Fruit fly (Drosophila melanogaster) whole organism, embryonic: ENCODE measurements around the gene Ir75b.
A peak's percentile ranks its signal among the peaks of the same experiment; 100 is the strongest.

Experiments
- Bgb ChIP-seq: fragments of 200-800 bp; sonication (Bioruptor generic); IDR thresholded peaks from 2 replicates; pipeline ENCODE4 v1.3.6; 2022; ENCODE audit warnings: missing biosample characterization, missing genetic modification characterization; ENCODE audit not compliant: partially characterized antibody
- BtbVII ChIP-seq: fragments of 200-800 bp; sonication (Bioruptor generic); optimal IDR thresholded peaks from 3 replicates; lab custom pipeline; 2017; ENCODE audit warnings: missing biosample characterization, mild to moderate bottlenecking, missing genetic modification characterization
- CG10654 ChIP-seq: fragments of 200-800 bp; sonication (Bioruptor generic); optimal IDR thresholded peaks from 2 replicates; lab custom pipeline; 2016; ENCODE audit warnings: missing biosample characterization, missing genetic modification characterization
- CG11247 ChIP-seq: fragments of 200-800 bp; sonication (Bioruptor generic); IDR thresholded peaks from 2 replicates; pipeline ENCODE4 v1.3.6; 2022; ENCODE audit warnings: missing biosample characterization, missing genetic modification characterization
- CG13287 ChIP-seq: fragments of 200-800 bp; sonication (Bioruptor generic); IDR thresholded peaks from 2 replicates; pipeline ENCODE4 v1.3.6; 2022; ENCODE audit warnings: missing biosample characterization, missing genetic modification characterization; ENCODE audit not compliant: partially characterized antibody
- CG17328 ChIP-seq: fragments of 200-800 bp; sonication (Bioruptor generic); IDR thresholded peaks from 2 replicates; pipeline ENCODE4 v1.3.6; 2022; ENCODE audit warnings: missing biosample characterization, missing genetic modification characterization
- CG2129 ChIP-seq: fragments of 200-800 bp; sonication (Bioruptor generic); IDR thresholded peaks from 2 replicates; pipeline ENCODE4 v1.3.6; 2022; ENCODE audit warnings: missing biosample characterization, missing genetic modification characterization; ENCODE audit not compliant: partially characterized antibody
- CG2889 ChIP-seq: fragments of 200-800 bp; sonication (Bioruptor generic); IDR thresholded peaks from 3 replicates; pipeline ENCODE4 v1.3.6; 2022; ENCODE audit warnings: missing biosample characterization, missing genetic modification characterization
- CG34224 ChIP-seq: fragments of 200-800 bp; sonication (Bioruptor generic); IDR thresholded peaks from 3 replicates; pipeline ENCODE4 v1.3.6; 2022; ENCODE audit warnings: missing biosample characterization, missing genetic modification characterization; ENCODE audit not compliant: partially characterized antibody
- CG34422 ChIP-seq: fragments of 200-800 bp; sonication (Bioruptor generic); IDR thresholded peaks from 3 replicates; pipeline ENCODE4 v1.3.6; 2022; ENCODE audit warnings: missing biosample characterization, missing genetic modification characterization
- CG7928 ChIP-seq: fragments of 200-800 bp; sonication (Bioruptor generic); optimal IDR thresholded peaks from 2 replicates; lab custom pipeline; 2017; ENCODE audit warnings: missing biosample characterization, mild to moderate bottlenecking, missing genetic modification characterization
- CG7963 ChIP-seq: fragments of 200-800 bp; sonication (Bioruptor generic); IDR thresholded peaks from 3 replicates; pipeline ENCODE4 v1.3.6; 2022; ENCODE audit warnings: missing biosample characterization, missing genetic modification characterization; ENCODE audit not compliant: partially characterized antibody
- CG9932 ChIP-seq: fragments of 200-800 bp; sonication (Bioruptor generic); IDR thresholded peaks from 2 replicates; pipeline ENCODE4 v1.3.6; 2022; ENCODE audit warnings: missing biosample characterization, missing genetic modification characterization
- Dll ChIP-seq: fragments of 200-800 bp; sonication (Bioruptor generic); IDR thresholded peaks from 4 replicates; pipeline ENCODE4 v1.3.6; 2022; ENCODE audit warnings: missing biosample characterization, missing genetic modification characterization; ENCODE audit not compliant: partially characterized antibody
- Doc3 ChIP-seq: fragments of 200-800 bp; sonication (Bioruptor generic); IDR thresholded peaks from 3 replicates; pipeline ENCODE4 v1.3.6; 2022; ENCODE audit warnings: missing biosample characterization, missing genetic modification characterization; ENCODE audit not compliant: partially characterized antibody
- Dref ChIP-seq: fragments of 200-800 bp; sonication (Bioruptor generic); IDR thresholded peaks from 2 replicates; pipeline ENCODE4 v1.3.6; 2022; ENCODE audit warnings: missing biosample characterization, missing genetic modification characterization
- Hmx ChIP-seq: fragments of 200-800 bp; sonication (Bioruptor generic); optimal IDR thresholded peaks from 2 replicates; lab custom pipeline; 2016; ENCODE audit warnings: missing biosample characterization, missing genetic modification characterization
- Hsf ChIP-seq: fragments of 200-800 bp; sonication (Bioruptor generic); optimal IDR thresholded peaks from 3 replicates; lab custom pipeline; 2016; ENCODE audit warnings: missing biosample characterization, missing genetic modification characterization
- MBD-R2 ChIP-seq: fragments of 200-800 bp; sonication (Bioruptor generic); IDR thresholded peaks from 2 replicates; pipeline ENCODE4 v1.3.6; 2022; ENCODE audit warnings: missing biosample characterization, missing genetic modification characterization
- NFAT ChIP-seq: fragments of 200-800 bp; sonication (Bioruptor generic); IDR thresholded peaks from 2 replicates; pipeline ENCODE4 v1.3.6; 2022; ENCODE audit warnings: missing biosample characterization, missing genetic modification characterization
- Scr ChIP-seq: fragments of 200-800 bp; sonication (Bioruptor generic); IDR thresholded peaks from 2 replicates; pipeline ENCODE4 v1.3.6; 2022; ENCODE audit warnings: missing biosample characterization, missing genetic modification characterization; ENCODE audit not compliant: partially characterized antibody
- Sin3A ChIP-seq: fragments of >200 bp; optimal IDR thresholded peaks from 2 replicates; lab custom pipeline; 2018
- Sry-δ ChIP-seq: fragments of 200-800 bp; sonication (Bioruptor generic); optimal IDR thresholded peaks from 2 replicates; lab custom pipeline; 2016; ENCODE audit warnings: missing biosample characterization, missing genetic modification characterization
- YL-1 ChIP-seq: fragments of 200-800 bp; sonication (Bioruptor generic); optimal IDR thresholded peaks from 3 replicates; lab custom pipeline; 2017; ENCODE audit warnings: missing biosample characterization, mild to moderate bottlenecking, missing genetic modification characterization
- ac ChIP-seq: fragments of 200-800 bp; sonication (Bioruptor generic); optimal IDR thresholded peaks from 3 replicates; lab custom pipeline; 2017; ENCODE audit warnings: missing biosample characterization, mild to moderate bottlenecking, missing genetic modification characterization
- bbx ChIP-seq: fragments of 200-800 bp; sonication (Bioruptor generic); IDR thresholded peaks from 2 replicates; pipeline ENCODE4 v1.3.6; 2022; ENCODE audit warnings: missing biosample characterization, missing genetic modification characterization; ENCODE audit not compliant: partially characterized antibody
- bigmax ChIP-seq: fragments of 200-800 bp; sonication (Bioruptor generic); optimal IDR thresholded peaks from 2 replicates; lab custom pipeline; 2018; ENCODE audit warnings: missing biosample characterization, mild to moderate bottlenecking, missing genetic modification characterization
- chinmo ChIP-seq: fragments of 200-800 bp; sonication (Bioruptor generic); IDR thresholded peaks from 4 replicates; pipeline ENCODE4 v1.3.6; 2022; ENCODE audit warnings: missing biosample characterization, missing genetic modification characterization; ENCODE audit not compliant: partially characterized antibody
- chn ChIP-seq: fragments of 200-800 bp; sonication (Bioruptor generic); optimal IDR thresholded peaks from 2 replicates; lab custom pipeline; 2016; ENCODE audit warnings: missing biosample characterization, missing genetic modification characterization
- crp ChIP-seq, 2 experiments: fragments of 200-800 bp; sonication (Bioruptor generic); optimal IDR thresholded peaks; 2 replicates in 1 of 2; 3 replicates in 1 of 2; lab custom pipeline; 2017; ENCODE audit warnings: missing biosample characterization in 2 of 2, missing genetic modification characterization in 2 of 2, mild to moderate bottlenecking in 1 of 2, moderate library complexity in 1 of 2
- emc ChIP-seq: fragments of 200-800 bp; sonication (Bioruptor generic); optimal IDR thresholded peaks from 2 replicates; lab custom pipeline; 2016; ENCODE audit warnings: missing biosample characterization, missing genetic modification characterization
- eyg ChIP-seq: fragments of 200-800 bp; sonication (Bioruptor generic); optimal IDR thresholded peaks from 3 replicates; lab custom pipeline; 2016; ENCODE audit warnings: missing biosample characterization, missing genetic modification characterization
- ftz-f1 ChIP-seq: fragments of 200-800 bp; sonication (Bioruptor generic); optimal IDR thresholded peaks from 2 replicates; lab custom pipeline; 2016; ENCODE audit warnings: missing biosample characterization, missing genetic modification characterization
- grau ChIP-seq: fragments of 200-800 bp; optimal IDR thresholded peaks from 3 replicates; lab custom pipeline; 2019; ENCODE audit warnings: missing biosample characterization, mild to moderate bottlenecking, missing genetic modification characterization, moderate library complexity
- gro ChIP-seq: fragments of 200-800 bp; sonication (Bioruptor generic); optimal IDR thresholded peaks from 2 replicates; lab custom pipeline; 2016; ENCODE audit warnings: missing biosample characterization, missing genetic modification characterization
- hb ChIP-seq: fragments of 200-800 bp; sonication (Bioruptor generic); IDR thresholded peaks from 3 replicates; pipeline ENCODE4 v1.3.6; 2022; ENCODE audit warnings: missing biosample characterization, missing genetic modification characterization; ENCODE audit not compliant: partially characterized antibody
- hbn ChIP-seq: fragments of 200-800 bp; sonication (Bioruptor generic); IDR thresholded peaks from 2 replicates; pipeline ENCODE4 v1.3.6; 2022; ENCODE audit warnings: missing biosample characterization, missing genetic modification characterization; ENCODE audit not compliant: partially characterized antibody
- knrl ChIP-seq: fragments of 200-800 bp; sonication (Bioruptor generic); IDR thresholded peaks from 3 replicates; pipeline ENCODE4 v1.3.6; 2022; ENCODE audit warnings: missing biosample characterization, missing genetic modification characterization; ENCODE audit not compliant: partially characterized antibody
- nerfin-2 ChIP-seq: fragments of 200-800 bp; sonication (Bioruptor generic); IDR thresholded peaks from 2 replicates; pipeline ENCODE4 v1.3.6; 2022; ENCODE audit warnings: missing biosample characterization, missing genetic modification characterization; ENCODE audit not compliant: partially characterized antibody
- otp ChIP-seq: fragments of 200-800 bp; sonication (Bioruptor generic); IDR thresholded peaks from 3 replicates; pipeline ENCODE4, ENCODE4 v1.3.6; 2022; ENCODE audit warnings: missing biosample characterization, missing genetic modification characterization
- peb ChIP-seq: fragments of 200-800 bp; sonication (Bioruptor generic); IDR thresholded peaks from 2 replicates; pipeline ENCODE4 v1.3.6; 2022; ENCODE audit warnings: missing biosample characterization, missing genetic modification characterization
- pzg ChIP-seq: fragments of 200-800 bp; sonication (Bioruptor generic); optimal IDR thresholded peaks from 3 replicates; lab custom pipeline; 2018; ENCODE audit warnings: missing biosample characterization, mild to moderate bottlenecking, missing genetic modification characterization, moderate library complexity
- sens ChIP-seq: fragments of 200-800 bp; sonication (Bioruptor generic); peaks from one replicate; lab custom pipeline; 2016; ENCODE audit warnings: missing biosample characterization, missing genetic modification characterization
- shn ChIP-seq: fragments of 200-800 bp; sonication (Bioruptor generic); optimal IDR thresholded peaks from 3 replicates; lab custom pipeline; 2016; ENCODE audit warnings: missing biosample characterization, missing genetic modification characterization
- sisA ChIP-seq: fragments of 200-800 bp; sonication (Bioruptor generic); IDR thresholded peaks from 2 replicates; pipeline ENCODE4 v1.3.6; 2022; ENCODE audit warnings: missing biosample characterization, missing genetic modification characterization
- sna ChIP-seq: fragments of 200-800 bp; sonication (Bioruptor generic); IDR thresholded peaks from 2 replicates; pipeline ENCODE4 v1.3.6; 2022; ENCODE audit warnings: missing biosample characterization, missing genetic modification characterization; ENCODE audit not compliant: partially characterized antibody
- sob ChIP-seq: fragments of 200-800 bp; sonication (Bioruptor generic); IDR thresholded peaks from 2 replicates; pipeline ENCODE4 v1.3.6; 2022; ENCODE audit warnings: missing biosample characterization, missing genetic modification characterization
- vnd ChIP-seq: fragments of 200-800 bp; sonication (Bioruptor generic); IDR thresholded peaks from 3 replicates; pipeline ENCODE4 v1.3.6; 2022; ENCODE audit warnings: missing biosample characterization, missing genetic modification characterization; ENCODE audit not compliant: partially characterized antibody
- wdn ChIP-seq: fragments of 200-800 bp; sonication (Bioruptor generic); IDR thresholded peaks from 2 replicates; pipeline ENCODE4 v1.3.6; 2022; ENCODE audit warnings: missing biosample characterization, missing genetic modification characterization
- zfh2 ChIP-seq: fragments of 200-800 bp; sonication (Bioruptor generic); optimal IDR thresholded peaks from 2 replicates; lab custom pipeline; 2016; ENCODE audit warnings: missing biosample characterization, missing genetic modification characterization

Ir75b gene

DNA sequence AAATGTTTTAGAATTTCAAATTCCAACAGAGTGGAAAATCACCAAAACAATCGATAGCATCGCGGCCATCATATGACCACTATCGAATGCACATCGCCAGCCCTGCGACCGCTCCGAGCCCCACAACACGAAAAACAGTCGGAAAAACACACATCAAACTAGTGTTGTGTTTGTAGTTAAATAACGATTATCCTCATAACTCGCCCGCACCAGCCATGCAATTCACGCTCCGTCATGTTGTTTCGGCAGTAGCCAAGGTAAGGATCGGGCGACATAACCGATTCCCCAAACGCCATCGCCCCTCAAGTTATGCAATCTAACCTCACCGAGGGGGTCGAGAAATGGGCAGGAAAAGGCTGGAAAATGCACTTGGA is 27.0 kb upstream of the Ir75b start:
- TF ChIP-seq sob (GFP tag; lab: Robert Waterston, UW) = peak; percentile 62
- peak; percentile 29; the same call in 1 of the 2 replicates for TF ChIP-seq MBD-R2
- peak; percentile 68 for TF ChIP-seq nerfin-2 (GFP tag; lab: Robert Waterston, UW)
- peak; percentile 74 for TF ChIP-seq Dref
- peak; percentile 75 for TF ChIP-seq bigmax (GFP tag; lab: Kevin White, UChicago)
- peak; percentile 11; the same call in 1 of the 2 replicates for TF ChIP-seq sisA (GFP tag; lab: Robert Waterston, UW)
- TF ChIP-seq peb = no peak
- peak; percentile 45 for TF ChIP-seq Sry-δ (GFP tag; lab: Kevin White, UChicago)
- TF ChIP-seq hbn (GFP tag; lab: Robert Waterston, UW) = peak; percentile 52
- TF ChIP-seq CG10654 (GFP tag; lab: Kevin White, UChicago) = no peak
- TF ChIP-seq CG34422 (GFP tag; lab: Robert Waterston, UW) = peak; percentile 66
- TF ChIP-seq NFAT (GFP tag; lab: Robert Waterston, UW) = peak; percentile 91
- TF ChIP-seq sens (GFP tag; lab: Kevin White, UChicago) = peak; percentile 76
- TF ChIP-seq bbx (GFP tag; lab: Robert Waterston, UW) = peak; percentile 85
- TF ChIP-seq Scr (GFP tag; lab: Robert Waterston, UW) = peak; percentile 74
- no peak for TF ChIP-seq ac
- TF ChIP-seq CG7928 (GFP tag; lab: Kevin White, UChicago) = peak; percentile 88
- peak; percentile 16 for TF ChIP-seq zfh2 (GFP tag; lab: Kevin White, UChicago)
- TF ChIP-seq Hsf (GFP tag; lab: Kevin White, UChicago) = peak; percentile 5
- peak; percentile 61 for TF ChIP-seq YL-1
- no peak for TF ChIP-seq Hmx
- no peak for TF ChIP-seq BtbVII (GFP tag; lab: Kevin White, UChicago)
- 0 out of 4 replicates have a peak, but pooled peaks have one; percentile 62 for TF ChIP-seq chinmo (GFP tag; lab: Robert Waterston, UW)
- peak; percentile 62; the same call in 2 of the 3 replicates for TF ChIP-seq Doc3 (GFP tag; lab: Robert Waterston, UW)
- 0 out of 2 replicates have a peak, but pooled peaks have one; percentile 11 for TF ChIP-seq CG11247 (GFP tag; lab: Robert Waterston, UW)
- peak; percentile 60 for TF ChIP-seq sna
- peak; percentile 61; the same call in 2 of the 3 replicates for TF ChIP-seq knrl
- TF ChIP-seq crp (GFP tag; optimal IDR thresholded peaks at IDR 0.05; lab: Kevin White, UChicago) = peak in 1 of 2 experiments; percentile 25
- peak; percentile 76 for TF ChIP-seq Bgb
- peak; percentile 10 for TF ChIP-seq shn
- peak; percentile 68 for TF ChIP-seq CG34224 (GFP tag; lab: Robert Waterston, UW)
- TF ChIP-seq CG13287 (GFP tag; lab: Robert Waterston, UW) = peak; percentile 68
- TF ChIP-seq grau (tag; lab: Kevin White, UChicago) = no peak
- peak; percentile 36 for TF ChIP-seq pzg (GFP tag; lab: Kevin White, UChicago)
- peak; percentile 69 for TF ChIP-seq vnd (GFP tag; lab: Robert Waterston, UW)
- no peak for TF ChIP-seq gro
- TF ChIP-seq eyg = no peak
- 0 out of 2 replicates have a peak, but pooled peaks have one; percentile 8 for TF ChIP-seq wdn (GFP tag; lab: Robert Waterston, UW)
- TF ChIP-seq Dll (GFP tag; lab: Robert Waterston, UW) = peak; percentile 76
- TF ChIP-seq chn (GFP tag; lab: Kevin White, UChicago) = peak; percentile 29
- peak; percentile 66 for TF ChIP-seq CG9932 (GFP tag; lab: Robert Waterston, UW)
- peak; percentile 71 for TF ChIP-seq hb (GFP tag; lab: Robert Waterston, UW)
- TF ChIP-seq otp = no peak
- no peak for TF ChIP-seq CG17328 (GFP tag; lab: Robert Waterston, UW)
- TF ChIP-seq emc (GFP tag; lab: Kevin White, UChicago) = no peak
- TF ChIP-seq CG2889 = no peak
- TF ChIP-seq CG2129 = peak; percentile 54
- TF ChIP-seq Sin3A = peak; percentile 24
- TF ChIP-seq ftz-f1 (GFP tag; lab: Kevin White, UChicago) = peak; percentile 75
- peak; percentile 60 for TF ChIP-seq CG7963 (GFP tag; lab: Robert Waterston, UW)
